Fruit fly (Drosophila melanogaster): ENCODE data around the gene porin.

Gene porin

DNA sequence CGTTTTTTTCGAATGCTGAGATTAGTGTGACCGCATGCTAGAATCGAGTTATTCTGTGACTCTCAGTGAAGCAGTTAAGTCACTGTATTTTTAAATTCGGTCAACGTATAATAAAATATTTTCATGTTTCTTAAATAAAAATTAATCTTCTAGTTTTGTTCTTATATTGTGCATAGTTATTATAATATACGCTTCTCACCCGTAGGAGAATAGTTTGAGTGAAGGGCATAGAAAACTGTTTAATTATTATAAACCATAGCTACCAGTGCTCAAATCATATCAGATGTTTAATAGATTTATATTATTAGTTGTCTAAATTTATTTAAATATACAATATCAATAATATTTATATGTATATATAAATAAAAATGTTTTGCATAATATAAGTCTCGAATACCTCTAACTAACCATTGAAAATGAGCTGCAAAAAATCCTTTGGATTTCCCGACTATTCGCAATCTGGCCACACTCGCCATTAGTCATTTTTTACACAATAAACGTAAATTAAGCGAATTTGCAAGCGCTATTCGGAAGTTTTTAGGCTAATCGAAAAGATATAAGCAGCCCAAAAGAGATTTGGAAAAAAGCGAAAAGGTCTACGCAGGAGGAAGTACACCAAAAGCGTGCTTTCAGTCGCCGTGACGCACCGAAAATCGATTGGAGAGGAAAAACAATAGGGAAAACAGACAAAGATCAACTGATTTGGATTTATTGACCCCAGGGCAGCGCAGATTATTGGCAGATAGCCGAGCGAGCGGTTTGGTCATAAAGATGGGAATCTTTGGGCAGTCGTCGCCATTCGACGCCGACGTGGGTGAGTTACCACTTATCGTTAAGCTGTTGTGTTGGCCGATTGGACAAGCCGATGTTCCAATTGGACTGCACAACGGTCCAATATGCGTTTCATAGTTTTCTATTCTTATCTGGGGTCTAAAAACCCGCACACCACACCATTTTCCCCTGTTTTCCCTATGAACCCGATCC, 7.7 kb upstream of the porin start, which contains the start of the genes aurB and Stam (continued):
- TF ChIP-seq Spps (tag; optimal IDR thresholded peaks at IDR 0.05) (no peak), Myb (GFP tag; optimal IDR thresholded peaks at IDR 0.05) (peak; percentile 86), Sin3A (optimal IDR thresholded peaks at IDR 0.05) (peak; percentile 11), CG11456 (GFP tag; IDR thresholded peaks at IDR 0.05) (no peak), her (GFP tag; optimal IDR thresholded peaks at IDR 0.05) (no peak), CG1603 (tag; optimal IDR thresholded peaks at IDR 0.05) (no peak), CG7556 (GFP tag; optimal IDR thresholded peaks at IDR 0.05) (peak; percentile 15), bigmax (GFP tag; optimal IDR thresholded peaks at IDR 0.05) (no peak), CG1647 (GFP tag; optimal IDR thresholded peaks at IDR 0.05) (no peak), zfh2 (GFP tag; optimal IDR thresholded peaks at IDR 0.05) (no peak), CG8388 (GFP tag; optimal IDR thresholded peaks at IDR 0.05) (peak; percentile 72), fd3F (GFP tag; optimal IDR thresholded peaks at IDR 0.05) (peak; percentile 40), H15 (GFP tag; IDR thresholded peaks at IDR 0.05) (no peak), CG12391 (tag; optimal IDR thresholded peaks at IDR 0.05) (peak; percentile 85), Gug (GFP tag; IDR thresholded peaks at IDR 0.05) (no peak), CG12744 (GFP tag; optimal IDR thresholded peaks at IDR 0.05) (no peak), crp (GFP tag; optimal IDR thresholded peaks at IDR 0.05) (no peak), ara (GFP tag; IDR thresholded peaks at IDR 0.05) (no peak), Hsf (GFP tag; optimal IDR thresholded peaks at IDR 0.05) (no peak), ranshi (GFP tag; IDR thresholded peaks at IDR 0.05) (peak; percentile 44; the same call in 1 of the 2 replicates), psq (GFP tag; optimal IDR thresholded peaks at IDR 0.05) (peak; percentile 26), wor (GFP tag; IDR thresholded peaks at IDR 0.05) (no peak), NfI (GFP tag; optimal IDR thresholded peaks at IDR 0.05) (peak; percentile 63), Ravus (GFP tag; IDR thresholded peaks at IDR 0.05) (no peak), CG3163 (GFP tag; optimal IDR thresholded peaks at IDR 0.05) (no peak), Poxn (GFP tag; IDR thresholded peaks at IDR 0.05) (no peak), CG7271 (tag; optimal IDR thresholded peaks at IDR 0.05) (no peak), C15 (GFP tag; IDR thresholded peaks at IDR 0.05) (no peak), CG4328 (GFP tag; optimal IDR thresholded peaks at IDR 0.05) (peak; percentile 0), Xbp1 (GFP tag; optimal IDR thresholded peaks at IDR 0.05) (peak; percentile 55), knrl (GFP tag; IDR thresholded peaks at IDR 0.05; ENCODE audit: partially characterized antibody) (no peak), Trl (optimal IDR thresholded peaks at IDR 0.05) (no peak), Trl (GFP tag; optimal IDR thresholded peaks at IDR 0.05) (no peak), Abd-B (GFP tag; optimal IDR thresholded peaks at IDR 0.05) (peak; percentile 52), pho (GFP tag; optimal IDR thresholded peaks at IDR 0.05) (no peak), Dad (GFP tag; optimal IDR thresholded peaks at IDR 0.05) (no peak), slbo (GFP tag; IDR thresholded peaks at IDR 0.05) (peak; percentile 47; the same call in 1 of the 2 replicates), ERR (GFP tag; optimal IDR thresholded peaks at IDR 0.05) (no peak), E2f1 (GFP tag; IDR thresholded peaks at IDR 0.05) (no peak), exex (tag; optimal IDR thresholded peaks at IDR 0.05) (peak; percentile 14), rib (GFP tag; IDR thresholded peaks at IDR 0.05) (no peak), Aef1 (GFP tag; IDR thresholded peaks at IDR 0.05) (peak; percentile 23; the same call in 1 of the 3 replicates), prd (optimal IDR thresholded peaks at IDR 0.05) (no peak), prd (GFP tag; IDR thresholded peaks at IDR 0.05) (peak; percentile 61), Sry-β (GFP tag; optimal IDR thresholded peaks at IDR 0.05) (peak; percentile 12), cato (GFP tag; optimal IDR thresholded peaks at IDR 0.05; ENCODE audit: borderline replicate concordance) (peak; percentile 54), Elba2 (GFP tag; optimal IDR thresholded peaks at IDR 0.05) (peak; percentile 95), E2f2 (GFP tag; IDR thresholded peaks at IDR 0.05) (peak; percentile 83), tap (tag; optimal IDR thresholded peaks at IDR 0.05) (peak; percentile 29), Deaf1 (tag; optimal IDR thresholded peaks at IDR 0.05) (peak; percentile 10)

All from whole organism, embryonic.